Worm (Caenorhabditis elegans) whole organism, L4 larva: Measurements from ENCODE around the gene srg-40.

Experiments used
- F26F4.8 ChIP-seq: fragments of 200-800 bp; sonication (Bioruptor generic); conservative IDR thresholded peaks from 2 replicates; pipeline ENCODE4 v1.3.6; 2022; ENCODE audit warnings: missing genetic modification characterization, missing compliant biosample characterization
- F37D6.2 ChIP-seq: sonication (generic microtip); optimal IDR thresholded peaks from 2 replicates; lab custom pipeline; 2016; ENCODE audit warnings: mild to moderate bottlenecking, missing genetic modification characterization, missing compliant biosample characterization
- F44E2.7 ChIP-seq: fragments of 200-800 bp; sonication (Bioruptor generic); IDR thresholded peaks from 2 replicates; pipeline ENCODE4 v2.1.2; 2022; ENCODE audit warnings: missing genetic modification characterization, missing compliant biosample characterization
- T20F7.1 ChIP-seq: fragments of 200-800 bp; sonication (Bioruptor generic); optimal IDR thresholded peaks from 2 replicates; lab custom pipeline; 2018; ENCODE audit warnings: mild to moderate bottlenecking, missing genetic modification characterization, missing compliant biosample characterization
- aha-1 ChIP-seq: fragments of 150-350 bp; peaks from one replicate; lab custom pipeline; 2014; ENCODE audit warnings: missing biosample characterization, missing genetic modification characterization
- arid-1 ChIP-seq: fragments of 200-800 bp; sonication (Bioruptor generic); conservative IDR thresholded peaks from 2 replicates; pipeline ENCODE4 v1.3.6; 2022; ENCODE audit warnings: missing genetic modification reagents, missing genetic modification characterization, missing compliant biosample characterization
- attf-4 ChIP-seq: sonication (generic microtip); optimal IDR thresholded peaks from 3 replicates; lab custom pipeline; 2017; ENCODE audit warnings: missing biosample characterization, missing genetic modification characterization
- ceh-44 ChIP-seq: fragments of 200-800 bp; sonication (Bioruptor generic); IDR thresholded peaks from 2 replicates; pipeline ENCODE4 v1.3.6; 2022; ENCODE audit warnings: missing genetic modification reagents, missing genetic modification characterization, missing compliant biosample characterization
- ceh-62 ChIP-seq: sonication (generic microtip); optimal IDR thresholded peaks from 2 replicates; lab custom pipeline; 2017; ENCODE audit warnings: missing biosample characterization, missing genetic modification characterization
- cey-2 ChIP-seq: sonication (generic microtip); optimal IDR thresholded peaks from 3 replicates; lab custom pipeline; 2017; ENCODE audit warnings: missing genetic modification characterization, mild to moderate bottlenecking, missing compliant biosample characterization, antibody characterized with exemption, borderline replicate concordance; ENCODE audit not compliant: insufficient read depth
- daf-12 ChIP-seq: fragments of 150-350 bp; optimal IDR thresholded peaks from 2 replicates; lab custom pipeline; 2014; ENCODE audit warnings: missing biosample characterization, missing genetic modification reagents, missing genetic modification characterization
- daf-8 ChIP-seq: fragments of 200-800 bp; sonication (Bioruptor generic); IDR thresholded peaks from 2 replicates; pipeline ENCODE4 v1.3.6; 2022; ENCODE audit warnings: missing genetic modification characterization, missing compliant biosample characterization
- dpl-1 ChIP-seq: fragments of 150-350 bp; optimal IDR thresholded peaks from 2 replicates; lab custom pipeline; 2014; ENCODE audit warnings: missing biosample characterization, missing genetic modification reagents, missing genetic modification characterization
- dve-1 ChIP-seq: sonication (generic microtip); optimal IDR thresholded peaks from 2 replicates; lab custom pipeline; 2017; ENCODE audit warnings: antibody characterized with exemption, mild to moderate bottlenecking, missing genetic modification characterization, missing compliant biosample characterization; ENCODE audit not compliant: insufficient read depth
- hlh-11 ChIP-seq: fragments of 200-800 bp; sonication (Bioruptor generic); optimal IDR thresholded peaks from 2 replicates; lab custom pipeline; 2018; ENCODE audit warnings: mild to moderate bottlenecking, missing genetic modification characterization, missing compliant biosample characterization
- hmg-1.1 ChIP-seq: fragments of 200-800 bp; sonication (Bioruptor generic); IDR thresholded peaks from 2 replicates; pipeline ENCODE4 v1.3.6; 2022; ENCODE audit warnings: missing genetic modification reagents, missing genetic modification characterization, missing compliant biosample characterization
- lim-7 ChIP-seq: fragments of 200-800 bp; sonication (Bioruptor generic); IDR thresholded peaks from 2 replicates; pipeline ENCODE4 v1.3.6; 2022; ENCODE audit warnings: missing genetic modification characterization, missing compliant biosample characterization
- lin-1 ChIP-seq: fragments of 200-800 bp; sonication (Bioruptor generic); IDR thresholded peaks from 2 replicates; pipeline ENCODE4 v1.3.6; 2022; ENCODE audit warnings: missing genetic modification reagents, missing genetic modification characterization, missing compliant biosample characterization
- lin-15B ChIP-seq: fragments of 150-350 bp; sonication (generic microtip); optimal IDR thresholded peaks from 3 replicates; lab custom pipeline; 2014; ENCODE audit warnings: missing biosample characterization, missing genetic modification characterization
- lin-38 ChIP-seq: fragments of 200-800 bp; sonication (Bioruptor generic); IDR thresholded peaks from 2 replicates; pipeline ENCODE4 v1.3.6; 2022; ENCODE audit warnings: missing genetic modification reagents, missing genetic modification characterization, missing compliant biosample characterization
- lsy-2 ChIP-seq, 2 experiments: fragments of 150-350 bp in 1 of 2; sonication (generic microtip) in 1 of 2; optimal IDR thresholded peaks; 2 replicates each; lab custom pipeline; 2014 to 2017; ENCODE audit warnings: missing biosample characterization in 2 of 2, missing genetic modification characterization in 2 of 2
- madf-5 ChIP-seq, 2 experiments: fragments of 200-800 bp; sonication (Bioruptor generic); IDR thresholded peaks; 2 replicates each; pipeline ENCODE4 v1.3.6; 2022; ENCODE audit warnings: missing compliant biosample characterization in 2 of 2, missing genetic modification characterization in 2 of 2
- mes-2 ChIP-seq: sonication (generic microtip); optimal IDR thresholded peaks from 2 replicates; lab custom pipeline; 2016; ENCODE audit warnings: missing genotype, mild to moderate bottlenecking, missing genetic modification characterization, missing compliant biosample characterization; ENCODE audit not compliant: poor library complexity, severe bottlenecking
- mxl-2 ChIP-seq: fragments of 200-800 bp; sonication (Bioruptor generic); conservative IDR thresholded peaks from 2 replicates; pipeline ENCODE4 v1.3.6; 2022; ENCODE audit warnings: missing genetic modification reagents, missing genetic modification characterization, missing compliant biosample characterization
- nhr-25 ChIP-seq: sonication (generic microtip); optimal IDR thresholded peaks from 2 replicates; lab custom pipeline; 2017; ENCODE audit warnings: missing genetic modification characterization, mild to moderate bottlenecking, missing compliant biosample characterization, antibody characterized with exemption, moderate library complexity, borderline replicate concordance; ENCODE audit not compliant: insufficient read depth
- nhr-76 ChIP-seq: fragments of 150-350 bp; optimal IDR thresholded peaks from 2 replicates; lab custom pipeline; 2014; ENCODE audit warnings: missing biosample characterization, missing genetic modification characterization
- php-3 ChIP-seq: fragments of 200-800 bp; sonication (Bioruptor generic); IDR thresholded peaks from 2 replicates; pipeline ENCODE4 v1.3.6; 2022; ENCODE audit warnings: missing genetic modification reagents, missing genetic modification characterization, missing compliant biosample characterization
- pqm-1 ChIP-seq: sonication (generic microtip); optimal IDR thresholded peaks from 2 replicates; lab custom pipeline; 2017; ENCODE audit warnings: missing biosample characterization, missing genetic modification characterization
- rbr-2 ChIP-seq: sonication (generic microtip); optimal IDR thresholded peaks from 2 replicates; lab custom pipeline; 2016; ENCODE audit warnings: missing genotype, missing genetic modification characterization, missing compliant biosample characterization
- sdz-12 ChIP-seq: fragments of 200-800 bp; sonication (Bioruptor generic); optimal IDR thresholded peaks from 2 replicates; lab custom pipeline; 2018; ENCODE audit warnings: mild to moderate bottlenecking, missing genetic modification characterization, missing compliant biosample characterization
- skn-1 ChIP-seq: fragments of 150-350 bp; optimal IDR thresholded peaks from 2 replicates; lab custom pipeline; 2014; ENCODE audit warnings: missing biosample characterization, missing genetic modification characterization
- snpc-1.2 ChIP-seq: fragments of 200-800 bp; sonication (Bioruptor generic); IDR thresholded peaks from 2 replicates; pipeline ENCODE4 v1.3.6; 2022; ENCODE audit warnings: missing genetic modification reagents, missing genetic modification characterization, missing compliant biosample characterization
- tra-1 ChIP-seq: fragments of 200-800 bp; sonication (Bioruptor generic); IDR thresholded peaks from 2 replicates; pipeline ENCODE4 v1.3.6; 2022; ENCODE audit warnings: missing genetic modification reagents, missing genetic modification characterization, missing compliant biosample characterization
- unc-130 ChIP-seq: sonication (generic microtip); optimal IDR thresholded peaks from 2 replicates; lab custom pipeline; 2016; ENCODE audit warnings: missing genetic modification reagents, missing genetic modification characterization, missing compliant biosample characterization

Gene srg-40

ce11 chrV:11196109-11196508, 31.7 kb upstream of the srg-40 start, which contains the start of gene clc-6:
clc-6 (minus strand) TSS chrV:11196209.
- TF ChIP-seq mxl-2 (no peak), T20F7.1 (no peak), ceh-44 (GFP tag; lab: Robert Waterston, UW) (no peak), aha-1 (tag; lab: Kevin White, UChicago) (no peak), lin-1 (no peak), F37D6.2 (tag; lab: Kevin White, UChicago) (no peak), snpc-1.2 (GFP tag; lab: Robert Waterston, UW) (no peak), ceh-62 (tag; lab: Kevin White, UChicago) (no peak)

DNA sequence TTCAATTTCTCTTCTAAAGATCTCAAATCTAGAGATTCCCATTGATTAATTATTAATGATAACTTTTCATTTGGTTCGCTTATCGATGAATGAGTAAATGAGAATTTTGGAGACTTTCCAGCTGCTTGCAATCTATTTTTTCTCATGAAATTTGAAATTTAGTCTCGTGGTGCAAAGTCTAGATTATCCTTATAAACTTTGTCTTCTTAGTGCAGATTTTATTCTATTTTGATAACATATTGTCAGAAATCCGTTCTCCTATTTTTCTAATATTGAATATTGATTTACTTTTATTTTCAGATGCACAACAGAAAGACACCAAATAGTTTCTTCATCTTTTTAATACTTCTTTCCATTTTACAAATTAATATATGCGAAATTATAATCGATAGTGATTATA, 26.6 kb upstream of the srg-40 start, which contains the start of gene lgc-49:
lgc-49 (plus strand) TSS at position 301 of the 400 bp plus-strand sequence.
- no peak for TF ChIP-seq daf-12 (tag; lab: Kevin White, UChicago)
- TF ChIP-seq nhr-25 (tag; lab: Kevin White, UChicago) = no peak
- no peak for TF ChIP-seq dve-1 (tag; lab: Kevin White, UChicago)
- no peak for TF ChIP-seq mes-2 (tag; lab: Kevin White, UChicago)
- TF ChIP-seq cey-2 (tag; lab: Kevin White, UChicago) = no peak

DNA sequence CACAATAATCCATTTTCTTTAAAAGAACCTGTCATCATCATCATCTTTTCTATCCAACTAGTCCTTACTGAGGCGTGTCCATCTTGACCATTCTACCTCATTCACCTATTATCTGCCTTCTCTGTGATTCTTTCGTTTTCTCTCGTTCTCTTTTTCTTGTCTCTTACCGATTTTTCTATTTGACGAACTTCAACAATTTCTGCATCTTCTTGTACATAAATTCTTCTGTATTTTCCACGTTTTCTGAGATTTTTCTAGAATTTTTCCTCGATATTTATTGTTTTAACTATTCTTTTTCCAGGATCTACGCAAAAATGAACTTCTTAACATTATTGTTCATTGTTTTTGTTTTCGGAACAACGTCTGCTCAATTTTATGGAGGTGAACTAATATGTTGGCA, 18.6 kb upstream of the srg-40 start, which contains the start of gene cnc-10:
cnc-10 (plus strand) TSS at position 301 of the 400 bp plus-strand sequence.
- TF ChIP-seq sdz-12 (GFP tag; lab: Kevin White, UChicago) = no peak
- TF ChIP-seq lin-15B (tag; lab: Kevin White, UChicago) = no peak
- no peak for TF ChIP-seq hlh-11 (tag; lab: Kevin White, UChicago)
- no peak for TF ChIP-seq attf-4 (tag; lab: Kevin White, UChicago)
- TF ChIP-seq rbr-2 (tag; lab: Kevin White, UChicago) = no peak
- TF ChIP-seq arid-1 = no peak
- TF ChIP-seq dpl-1 = no peak
- TF ChIP-seq lin-38 (GFP tag; lab: Robert Waterston, UW) = no peak
- TF ChIP-seq lim-7 (GFP tag; lab: Robert Waterston, UW) = no peak
- no peak for TF ChIP-seq nhr-76 (tag; lab: Kevin White, UChicago)
- TF ChIP-seq ceh-44 (GFP tag; lab: Robert Waterston, UW) = no peak
- TF ChIP-seq madf-5 (GFP tag; IDR thresholded peaks at IDR 0.05; lab: Robert Waterston, UW) = no peak
- TF ChIP-seq php-3 (GFP tag; lab: Robert Waterston, UW) = no peak

DNA sequence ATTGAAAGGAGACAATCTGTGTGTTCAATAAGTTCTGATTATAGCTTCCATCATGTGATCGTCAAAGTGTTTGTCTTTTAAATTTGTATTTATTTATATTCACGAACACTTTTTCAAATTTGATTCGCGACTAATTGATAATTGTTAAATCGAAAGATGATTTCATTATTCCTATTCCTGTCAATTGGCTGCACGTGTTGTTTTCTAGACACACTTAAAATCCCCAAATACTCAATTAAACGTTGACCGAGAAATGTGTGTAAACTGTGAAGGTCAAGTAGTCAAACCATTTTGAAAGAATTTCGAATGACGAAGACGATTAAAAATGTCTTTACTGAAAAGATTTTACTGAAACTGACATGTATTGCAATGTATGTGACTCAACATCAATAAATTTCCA, 16.6 kb upstream of the srg-40 start:
- TF ChIP-seq tra-1 = no peak
- TF ChIP-seq F37D6.2 (tag; lab: Kevin White, UChicago) = no peak
- TF ChIP-seq lin-15B (tag; lab: Kevin White, UChicago) = no peak
- TF ChIP-seq nhr-25 (tag; lab: Kevin White, UChicago) = no peak
- no peak for TF ChIP-seq lsy-2 (tag; optimal IDR thresholded peaks at IDR 0.05; lab: Kevin White, UChicago)
- no peak for TF ChIP-seq mxl-2
- no peak for TF ChIP-seq daf-8 (GFP tag; lab: Robert Waterston, UW)
- no peak for TF ChIP-seq skn-1
- no peak for TF ChIP-seq F44E2.7 (GFP tag; lab: Robert Waterston, UW)
- no peak for TF ChIP-seq unc-130 (GFP tag; lab: Kevin White, UChicago)
- no peak for TF ChIP-seq pqm-1 (tag; lab: Kevin White, UChicago)
- TF ChIP-seq madf-5 (GFP tag; IDR thresholded peaks at IDR 0.05; lab: Robert Waterston, UW) = no peak
- no peak for TF ChIP-seq hmg-1.1 (GFP tag; lab: Robert Waterston, UW)
- TF ChIP-seq daf-12 (tag; lab: Kevin White, UChicago) = no peak
- no peak for TF ChIP-seq F26F4.8
